Worm (Caenorhabditis elegans): ENCODE data around the gene B0454.5.

The B0454.5 gene

ce11 chrII:3048989-3049388 lies 10.3 kb downstream of the B0454.5 start:
- TF ChIP-seq dve-1 (tag; optimal IDR thresholded peaks at IDR 0.05) (peak; percentile 62), eyg-1 (tag; optimal IDR thresholded peaks at IDR 0.05) (no peak)

- TF ChIP-seq hlh-13 (GFP tag; optimal IDR thresholded peaks at IDR 0.05) (no peak), C38D4.7 (GFP tag; optimal IDR thresholded peaks at IDR 0.05) (no peak), Y22D7AL.16 (tag; optimal IDR thresholded peaks at IDR 0.05) (no peak), unc-42 (tag; optimal IDR thresholded peaks at IDR 0.05) (no peak), elt-4 (tag; optimal IDR thresholded peaks at IDR 0.05) (no peak), ceh-9 (tag; optimal IDR thresholded peaks at IDR 0.05) (no peak), eyg-1 (tag; optimal IDR thresholded peaks at IDR 0.05) (no peak), ahr-1 (tag; optimal IDR thresholded peaks at IDR 0.05) (no peak), hlh-8 (tag; optimal IDR thresholded peaks at IDR 0.05) (no peak), elt-2 (tag; optimal IDR thresholded peaks at IDR 0.05) (no peak), ceh-19 (GFP tag; optimal IDR thresholded peaks at IDR 0.05) (no peak), ceh-6 (GFP tag; optimal IDR thresholded peaks at IDR 0.05) (no peak), unc-55 (GFP tag; optimal IDR thresholded peaks at IDR 0.05) (no peak)
Measured at ce11 chrII:3050703-3051102, 12.0 kb downstream of the B0454.5 start, which contains the start of gene sri-31. Gene sri-31 (plus strand): TSS chrII:3051003.

- TF ChIP-seq gmeb-2 (tag; optimal IDR thresholded peaks at IDR 0.05): no peak
- no peak for TF ChIP-seq nhr-232 (tag; optimal IDR thresholded peaks at IDR 0.05)
- TF ChIP-seq C38D4.7 (GFP tag; optimal IDR thresholded peaks at IDR 0.05): no peak
- TF ChIP-seq ceh-30 (tag; optimal IDR thresholded peaks at IDR 0.05): no peak
- no peak for TF ChIP-seq ceh-48 (tag; optimal IDR thresholded peaks at IDR 0.05)
- TF ChIP-seq hlh-6 (tag; optimal IDR thresholded peaks at IDR 0.05): no peak
- no peak for TF ChIP-seq pha-4 (tag; optimal IDR thresholded peaks at IDR 0.05)
- TF ChIP-seq mec-3 (tag; optimal IDR thresholded peaks at IDR 0.05; ENCODE audit: borderline replicate concordance): no peak
- no peak for TF ChIP-seq sox-2 (GFP tag; IDR thresholded peaks at IDR 0.05)
- no peak for TF ChIP-seq ceh-2 (tag; optimal IDR thresholded peaks at IDR 0.05)
- no peak for TF ChIP-seq hlh-15 (tag; optimal IDR thresholded peaks at IDR 0.05)
- TF ChIP-seq eyg-1 (tag; optimal IDR thresholded peaks at IDR 0.05): no peak
- TF ChIP-seq ceh-45 (GFP tag; IDR thresholded peaks at IDR 0.05): no peak
Measured at ce11 chrII:3051332-3051731, 12.7 kb downstream of the B0454.5 start.

ce11 chrII:3052843-3053242 lies 14.2 kb downstream of the B0454.5 start:
- TF ChIP-seq pat-9 (tag; optimal IDR thresholded peaks at IDR 0.05) (no peak), elt-2 (tag; optimal IDR thresholded peaks at IDR 0.05) (no peak), nhr-232 (tag; optimal IDR thresholded peaks at IDR 0.05) (no peak), Y22D7AL.16 (tag; optimal IDR thresholded peaks at IDR 0.05) (no peak), zip-5 (tag; optimal IDR thresholded peaks at IDR 0.05) (no peak), lin-11 (tag; optimal IDR thresholded peaks at IDR 0.05) (no peak), ztf-16 (tag; optimal IDR thresholded peaks at IDR 0.05) (no peak), pax-1 (tag; optimal IDR thresholded peaks at IDR 0.05) (no peak), K02D7.2 (tag; optimal IDR thresholded peaks at IDR 0.05) (no peak), ceh-34 (tag; optimal IDR thresholded peaks at IDR 0.05) (no peak), C38D4.7 (GFP tag; optimal IDR thresholded peaks at IDR 0.05) (no peak), che-1 (tag; optimal IDR thresholded peaks at IDR 0.05) (no peak), pag-3 (tag; optimal IDR thresholded peaks at IDR 0.05; ENCODE audit: borderline replicate concordance) (no peak), ceh-19 (GFP tag; optimal IDR thresholded peaks at IDR 0.05) (no peak), ref-2 (tag; optimal IDR thresholded peaks at IDR 0.05) (no peak), unc-42 (tag; optimal IDR thresholded peaks at IDR 0.05) (no peak), pha-4 (tag; optimal IDR thresholded peaks at IDR 0.05) (no peak), ceh-48 (tag; optimal IDR thresholded peaks at IDR 0.05) (no peak)

- TF ChIP-seq hlh-13 (GFP tag; optimal IDR thresholded peaks at IDR 0.05): no peak
Measured at ce11 chrII:3053689-3054088, 15.0 kb downstream of the B0454.5 start.
